Worm (Caenorhabditis elegans) whole organism, late embryonic: ENCODE data around the gene gcy-1.

Source experiments
- C08G9.2 ChIP-seq: sonication (generic microtip); optimal IDR thresholded peaks from 2 replicates; lab custom pipeline; 2016; ENCODE audit warnings: mild to moderate bottlenecking, missing genetic modification characterization, moderate library complexity, missing compliant biosample characterization
- F13H6.1 ChIP-seq: sonication (generic microtip); optimal IDR thresholded peaks from 2 replicates; lab custom pipeline; 2016; ENCODE audit warnings: missing genetic modification characterization, missing compliant biosample characterization
- K02D7.2 ChIP-seq: sonication (generic microtip); optimal IDR thresholded peaks from 2 replicates; lab custom pipeline; 2017; ENCODE audit warnings: mild to moderate bottlenecking, missing genetic modification characterization, missing compliant biosample characterization
- T23F11.4 ChIP-seq: fragments of 200-800 bp; sonication (Bioruptor generic); optimal IDR thresholded peaks from 2 replicates; lab custom pipeline; 2018; ENCODE audit warnings: mild to moderate bottlenecking, missing genetic modification characterization, missing compliant biosample characterization
- ahr-1 ChIP-seq: sonication (generic microtip); optimal IDR thresholded peaks from 2 replicates; lab custom pipeline; 2016; ENCODE audit warnings: missing genetic modification characterization, missing compliant biosample characterization
- ceh-14 ChIP-seq: sonication (generic microtip); optimal IDR thresholded peaks from 2 replicates; lab custom pipeline; 2016; ENCODE audit warnings: missing genotype, missing genetic modification characterization, missing compliant biosample characterization
- ceh-19 ChIP-seq: fragments of 200-800 bp; sonication (Bioruptor generic); optimal IDR thresholded peaks from 2 replicates; lab custom pipeline; 2018; ENCODE audit warnings: mild to moderate bottlenecking, missing genetic modification characterization, missing compliant biosample characterization
- ceh-2 ChIP-seq: sonication (generic microtip); optimal IDR thresholded peaks from 2 replicates; lab custom pipeline; 2016; ENCODE audit warnings: missing genotype, missing genetic modification characterization, missing compliant biosample characterization
- ceh-22 ChIP-seq: sonication (generic microtip); optimal IDR thresholded peaks from 2 replicates; lab custom pipeline; 2017; ENCODE audit warnings: missing biosample characterization, missing genetic modification characterization
- ceh-24 ChIP-seq: sonication (generic microtip); optimal IDR thresholded peaks from 2 replicates; lab custom pipeline; 2016; ENCODE audit warnings: mild to moderate bottlenecking, missing genetic modification characterization, missing compliant biosample characterization
- ceh-31 ChIP-seq: sonication (generic microtip); optimal IDR thresholded peaks from 2 replicates; lab custom pipeline; 2016; ENCODE audit warnings: missing genetic modification characterization, missing compliant biosample characterization
- ceh-34 ChIP-seq: sonication (generic microtip); optimal IDR thresholded peaks from 2 replicates; lab custom pipeline; 2016; ENCODE audit warnings: mild to moderate bottlenecking, missing genetic modification characterization, missing compliant biosample characterization
- ceh-48 ChIP-seq: sonication (generic microtip); optimal IDR thresholded peaks from 2 replicates; lab custom pipeline; 2016; ENCODE audit warnings: missing genetic modification characterization, inconsistent platforms, missing compliant biosample characterization
- ceh-9 ChIP-seq: sonication (generic microtip); optimal IDR thresholded peaks from 2 replicates; lab custom pipeline; 2016; ENCODE audit warnings: mild to moderate bottlenecking, missing genetic modification characterization, inconsistent platforms, missing compliant biosample characterization
- dmd-4 ChIP-seq: sonication (generic microtip); optimal IDR thresholded peaks from 2 replicates; lab custom pipeline; 2016; ENCODE audit warnings: borderline replicate concordance, missing genetic modification characterization, missing compliant biosample characterization
- dve-1 ChIP-seq: sonication (generic microtip); optimal IDR thresholded peaks from 2 replicates; lab custom pipeline; 2017; ENCODE audit warnings: antibody characterized with exemption, mild to moderate bottlenecking, missing genetic modification characterization, missing compliant biosample characterization
- elt-4 ChIP-seq: sonication (generic microtip); optimal IDR thresholded peaks from 2 replicates; lab custom pipeline; 2016; ENCODE audit warnings: missing genetic modification characterization, missing compliant biosample characterization
- ets-4 ChIP-seq: sonication (generic microtip); optimal IDR thresholded peaks from 2 replicates; lab custom pipeline; 2016; ENCODE audit warnings: missing genetic modification characterization, missing compliant biosample characterization
- hlh-13 ChIP-seq: fragments of 200-800 bp; sonication (Bioruptor generic); optimal IDR thresholded peaks from 2 replicates; lab custom pipeline; 2018; ENCODE audit warnings: mild to moderate bottlenecking, missing genetic modification characterization, missing compliant biosample characterization
- hlh-30 ChIP-seq: sonication (generic microtip); optimal IDR thresholded peaks from 2 replicates; lab custom pipeline; 2017; ENCODE audit warnings: antibody characterized with exemption, missing genetic modification characterization, missing compliant biosample characterization; ENCODE audit not compliant: insufficient read depth
- hlh-8 ChIP-seq: sonication (generic microtip); optimal IDR thresholded peaks from 2 replicates; lab custom pipeline; 2016; ENCODE audit warnings: missing genotype, missing genetic modification characterization, missing compliant biosample characterization
- madf-2 ChIP-seq: sonication (generic microtip); optimal IDR thresholded peaks from 2 replicates; lab custom pipeline; 2017; ENCODE audit warnings: missing genetic modification characterization, missing compliant biosample characterization
- mec-3 ChIP-seq: sonication (generic microtip); optimal IDR thresholded peaks from 2 replicates; lab custom pipeline; 2016; ENCODE audit warnings: borderline replicate concordance, missing genetic modification characterization, missing compliant biosample characterization
- nhr-11 ChIP-seq: fragments of 150-350 bp; optimal IDR thresholded peaks from 2 replicates; lab custom pipeline; 2014; ENCODE audit warnings: missing biosample characterization, missing genetic modification characterization
- npax-4 ChIP-seq: sonication (generic microtip); optimal IDR thresholded peaks from 2 replicates; lab custom pipeline; 2016; ENCODE audit warnings: missing genetic modification characterization, missing compliant biosample characterization
- odd-2 ChIP-seq: sonication (generic microtip); optimal IDR thresholded peaks from 2 replicates; lab custom pipeline; 2017; ENCODE audit warnings: antibody characterized with exemption, mild to moderate bottlenecking, missing genetic modification characterization, missing compliant biosample characterization
- pag-3 ChIP-seq: sonication (generic microtip); optimal IDR thresholded peaks from 2 replicates; lab custom pipeline; 2016; ENCODE audit warnings: missing compliant biosample characterization, missing genetic modification characterization, borderline replicate concordance
- pat-9 ChIP-seq: fragments of 200-800 bp; sonication (Bioruptor generic); optimal IDR thresholded peaks from 2 replicates; lab custom pipeline; 2018; ENCODE audit warnings: mild to moderate bottlenecking, missing genetic modification characterization, moderate library complexity, missing compliant biosample characterization
- pha-2 ChIP-seq: sonication (generic microtip); optimal IDR thresholded peaks from 2 replicates; lab custom pipeline; 2017; ENCODE audit warnings: mild to moderate bottlenecking, missing genetic modification characterization, missing compliant biosample characterization
- pha-4 ChIP-seq: fragments of 150-350 bp; optimal IDR thresholded peaks from 2 replicates; lab custom pipeline; 2018; ENCODE audit warnings: missing biosample characterization, missing genetic modification reagents, missing genetic modification characterization
- syd-9 ChIP-seq: sonication (generic microtip); optimal IDR thresholded peaks from 2 replicates; lab custom pipeline; 2016; ENCODE audit warnings: mild to moderate bottlenecking, missing genetic modification characterization, moderate library complexity, missing compliant biosample characterization
- unc-3 ChIP-seq, 2 experiments: fragments of 200-800 bp in 1 of 2; sonication (Bioruptor generic) in 1 of 2; sonication (generic microtip) in 1 of 2; conservative IDR thresholded peaks in 1 of 2; optimal IDR thresholded peaks in 1 of 2; 2 replicates each; pipeline versions ENCODE4 v1.3.6 to Lab custom; 2016 to 2022; ENCODE audit warnings: missing compliant biosample characterization in 2 of 2, missing genetic modification characterization in 2 of 2, missing genetic modification reagents in 1 of 2

The gcy-1 gene

DNA sequence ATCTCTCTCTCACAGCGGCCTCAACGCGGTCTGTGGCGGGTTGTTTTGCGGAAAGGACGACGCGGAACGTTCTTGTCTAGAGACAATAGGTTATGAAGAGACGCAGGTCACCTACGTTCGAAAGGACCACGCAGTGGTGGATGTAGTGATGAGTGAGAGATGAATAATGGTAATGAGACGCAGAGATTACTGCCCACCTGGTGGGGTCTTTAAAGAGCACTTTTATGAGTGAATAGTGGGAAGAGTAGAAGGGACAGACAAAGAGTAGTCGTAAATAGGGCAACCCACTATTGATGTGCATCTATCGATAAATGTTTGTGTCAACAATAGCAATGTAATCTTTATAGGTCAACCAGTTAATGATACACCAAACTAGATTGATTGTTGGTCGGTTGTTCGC, 25.7 kb downstream of the gcy-1 start (continued):
- TF ChIP-seq syd-9: no peak
- no peak for TF ChIP-seq C08G9.2 (tag; lab: Kevin White, UChicago)
- TF ChIP-seq mec-3 (tag; lab: Kevin White, UChicago): no peak
- TF ChIP-seq dmd-4 (tag; lab: Kevin White, UChicago): no peak

- TF ChIP-seq K02D7.2 (tag; lab: Kevin White, UChicago) (no peak), ceh-22 (no peak), T23F11.4 (GFP tag; lab: Kevin White, UChicago) (no peak), dve-1 (tag; lab: Kevin White, UChicago) (no peak)
Measured at ce11 chrII:9490589-9490988, 26.1 kb downstream of the gcy-1 start.

ce11 chrII:9489922-9490321, 26.8 kb downstream of the gcy-1 start:
- TF ChIP-seq pag-3 (tag; lab: Kevin White, UChicago) (no peak), unc-3 (GFP tag; conservative IDR thresholded peaks at IDR 0.05; lab: Robert Waterston, UW) (no peak), unc-3 (tag; optimal IDR thresholded peaks at IDR 0.05; lab: Kevin White, UChicago) (no peak), pha-4 (tag; lab: Kevin White, UChicago) (no peak), ceh-2 (tag; lab: Kevin White, UChicago) (no peak), ceh-24 (tag; lab: Kevin White, UChicago) (no peak), nhr-11 (tag; lab: Kevin White, UChicago) (no peak), hlh-8 (tag; lab: Kevin White, UChicago) (no peak), ahr-1 (tag; lab: Kevin White, UChicago) (no peak), ceh-48 (tag; lab: Kevin White, UChicago) (no peak), ceh-34 (tag; lab: Kevin White, UChicago) (no peak), ets-4 (tag; lab: Kevin White, UChicago) (no peak), madf-2 (tag; lab: Kevin White, UChicago) (no peak), ceh-9 (tag; lab: Kevin White, UChicago) (no peak)

ce11 chrII:9487337-9487950, 29.3 kb downstream of the gcy-1 start, which contains the start of gene T19H5.4:
Gene T19H5.4 (minus strand): TSS chrII:9487387.
- TF ChIP-seq ceh-31 (tag; lab: Kevin White, UChicago): peak; percentile 23
- no peak for TF ChIP-seq ceh-24 (tag; lab: Kevin White, UChicago)

DNA sequence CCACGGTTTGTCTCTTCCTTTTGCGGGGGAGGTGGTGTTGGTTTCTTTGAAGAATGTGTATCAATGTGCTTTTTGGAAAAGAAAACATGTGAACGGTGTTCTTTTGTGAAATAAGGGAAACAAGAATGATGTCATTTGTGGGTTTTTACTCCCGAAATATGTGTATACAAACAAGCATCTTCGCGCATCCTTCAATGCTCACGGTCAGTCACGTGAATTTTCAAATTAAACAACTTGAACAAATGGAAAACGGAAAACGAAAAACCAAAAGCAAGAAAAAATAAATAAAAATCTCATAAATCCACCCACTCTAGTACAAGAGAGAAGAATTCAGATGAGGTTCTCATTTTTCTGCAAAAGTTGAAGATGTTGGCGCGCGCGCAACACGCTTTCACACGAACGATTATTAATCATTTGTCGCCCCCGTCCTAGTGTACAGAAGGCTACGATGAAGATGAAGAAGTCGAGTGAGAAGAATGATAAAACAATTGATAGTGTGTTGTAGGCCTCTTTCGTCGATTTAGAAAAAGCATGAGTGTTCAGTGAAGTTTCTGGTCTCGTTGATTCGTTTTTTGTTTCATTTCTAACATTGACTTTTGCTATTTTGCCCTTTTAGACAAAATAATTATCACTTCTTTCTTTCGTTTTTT, 31.5 kb downstream of the gcy-1 start:
- TF ChIP-seq syd-9 (no peak), elt-4 (tag; lab: Kevin White, UChicago) (no peak), ceh-24 (tag; lab: Kevin White, UChicago) (no peak), ceh-14 (tag; lab: Kevin White, UChicago) (no peak), hlh-13 (GFP tag; lab: Kevin White, UChicago) (no peak), ceh-34 (tag; lab: Kevin White, UChicago) (no peak), pat-9 (tag; lab: Kevin White, UChicago) (no peak), odd-2 (tag; lab: Kevin White, UChicago) (no peak), hlh-8 (tag; lab: Kevin White, UChicago) (no peak), nhr-11 (tag; lab: Kevin White, UChicago) (no peak), pha-2 (tag; lab: Kevin White, UChicago) (no peak), npax-4 (no peak), hlh-30 (tag; lab: Kevin White, UChicago) (no peak), F13H6.1 (tag; lab: Kevin White, UChicago) (no peak), ceh-19 (GFP tag; lab: Kevin White, UChicago) (no peak)
